Fruit fly (Drosophila melanogaster): ENCODE results near the gene Keap1.
A peak's percentile ranks its signal among the peaks of the same experiment; 100 is the strongest.

The Keap1 gene

DNA sequence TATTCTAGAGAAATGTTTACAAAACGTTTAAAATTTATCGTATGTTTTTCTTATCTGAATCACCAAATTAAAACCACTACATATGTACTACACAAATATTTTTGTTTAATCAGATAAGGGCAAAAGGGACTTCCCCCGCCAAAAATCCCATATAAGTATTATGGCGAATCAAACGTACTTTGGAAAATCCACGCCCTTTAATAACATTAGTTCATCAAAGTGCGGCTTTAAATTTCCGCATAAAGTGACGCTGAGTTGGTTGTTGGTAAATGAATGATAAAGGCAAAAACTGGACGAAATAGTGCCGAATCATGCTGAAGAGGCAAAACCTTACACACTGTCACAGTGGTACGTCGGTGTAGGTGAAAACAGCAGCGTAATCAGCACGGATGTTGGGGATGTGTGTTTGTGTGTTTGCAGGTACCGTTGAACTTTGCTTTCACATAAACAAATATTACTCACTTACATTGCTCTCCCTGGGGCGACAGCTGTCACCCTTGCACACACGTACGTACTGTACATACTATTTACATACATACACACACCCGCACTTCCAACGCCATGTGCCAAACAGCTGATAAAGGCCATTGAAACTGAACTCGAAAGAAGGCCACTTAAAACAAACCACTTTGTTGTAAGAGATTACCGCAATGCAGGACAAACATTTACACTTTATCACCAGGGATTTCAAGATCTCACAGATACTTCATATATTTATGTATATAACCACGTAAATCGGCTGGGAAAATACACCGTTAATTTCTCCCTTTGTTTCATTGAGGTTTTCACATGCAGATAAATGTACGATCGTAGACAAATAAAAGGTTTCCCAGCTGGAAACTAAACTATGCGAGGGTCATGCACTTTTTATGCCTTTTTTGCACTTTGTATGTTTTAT lies 535 bp downstream of the Keap1 start (continued):
- TF ChIP-seq CG8924 (tag; optimal IDR thresholded peaks at IDR 0.05) (peak; percentile 62), gcm (GFP tag; optimal IDR thresholded peaks at IDR 0.05) (peak; percentile 82), Kr (GFP tag; optimal IDR thresholded peaks at IDR 0.05) (peak; percentile 86), nom (GFP tag; optimal IDR thresholded peaks at IDR 0.05) (peak; percentile 61), ATbp (GFP tag; optimal IDR thresholded peaks at IDR 0.05) (peak; percentile 30), CG15601 (tag; optimal IDR thresholded peaks at IDR 0.05) (peak; percentile 20), her (GFP tag; optimal IDR thresholded peaks at IDR 0.05) (peak; percentile 33), eve (GFP tag; optimal IDR thresholded peaks at IDR 0.05) (peak in 1 of 2 experiments; percentile 31), NFAT (GFP tag; IDR thresholded peaks at IDR 0.05) (peak; percentile 42; the same call in 1 of the 2 replicates), CG14860 (GFP tag; IDR thresholded peaks at IDR 0.05; ENCODE audit: partially characterized antibody) (no peak), CG6254 (GFP tag; optimal IDR thresholded peaks at IDR 0.05) (peak; percentile 29), MESR4 (GFP tag; optimal IDR thresholded peaks at IDR 0.05) (peak; percentile 7), ham (GFP tag; IDR thresholded peaks at IDR 0.05) (no peak), crp (GFP tag; optimal IDR thresholded peaks at IDR 0.05) (peak in 1 of 2 experiments; percentile 71), ci (GFP tag; IDR thresholded peaks at IDR 0.05) (peak; percentile 55; the same call in 1 of the 3 replicates), hkb (optimal IDR thresholded peaks at IDR 0.05) (no peak), hkb (GFP tag; IDR thresholded peaks at IDR 0.05) (0 out of 2 replicates have a peak, but pooled peaks have one; percentile 7), CG4424 (GFP tag; optimal IDR thresholded peaks at IDR 0.05) (no peak), Elba2 (GFP tag; optimal IDR thresholded peaks at IDR 0.05) (no peak), CG8290 (GFP tag; optimal IDR thresholded peaks at IDR 0.05) (no peak), CG8290 (tag; optimal IDR thresholded peaks at IDR 0.05) (peak; percentile 13 to 74), sug (tag; optimal IDR thresholded peaks at IDR 0.05) (peak; percentile 86), dm (GFP tag; optimal IDR thresholded peaks at IDR 0.05) (no peak), exex (tag; optimal IDR thresholded peaks at IDR 0.05) (peak; percentile 5), D (optimal IDR thresholded peaks at IDR 0.05) (peak; percentile 84), D (GFP tag; optimal IDR thresholded peaks at IDR 0.05) (peak; percentile 11), zfh1 (GFP tag; IDR thresholded peaks at IDR 0.05) (0 out of 3 replicates have a peak, but pooled peaks have one; percentile 29), fd102C (GFP tag; optimal IDR thresholded peaks at IDR 0.05) (peak; percentile 62), Blimp-1 (GFP tag; optimal IDR thresholded peaks at IDR 0.05) (peak; percentile 20), HmgZ (tag; optimal IDR thresholded peaks at IDR 0.05) (peak; percentile 45), pros (GFP tag; optimal IDR thresholded peaks at IDR 0.05) (peak; percentile 15), Hmr (GFP tag; optimal IDR thresholded peaks at IDR 0.05) (peak; percentile 2), CG7556 (GFP tag; optimal IDR thresholded peaks at IDR 0.05) (peak; percentile 1), dmrt11E (tag; optimal IDR thresholded peaks at IDR 0.05) (peak; percentile 34), nerfin-1 (tag; optimal IDR thresholded peaks at IDR 0.05) (peak; percentile 56), Dip3 (GFP tag; optimal IDR thresholded peaks at IDR 0.05) (no peak), nau (GFP tag; optimal IDR thresholded peaks at IDR 0.05) (peak; percentile 71), CG3281 (GFP tag; optimal IDR thresholded peaks at IDR 0.05) (peak; percentile 8), CG1024 (GFP tag; IDR thresholded peaks at IDR 0.05) (no peak; the same call in 1 of the 2 replicates), kah (GFP tag; optimal IDR thresholded peaks at IDR 0.05) (peak; percentile 65), CG34224 (GFP tag; IDR thresholded peaks at IDR 0.05; ENCODE audit: partially characterized antibody) (no peak), CG2875 (GFP tag; optimal IDR thresholded peaks at IDR 0.05) (peak; percentile 5), CG13424 (tag; optimal IDR thresholded peaks at IDR 0.05) (no peak), CG31365 (tag; optimal IDR thresholded peaks at IDR 0.05) (no peak), Awh (GFP tag; IDR thresholded peaks at IDR 0.05) (peak; percentile 49), CG12071 (GFP tag; optimal IDR thresholded peaks at IDR 0.05) (peak; percentile 50), CG34376 (GFP tag; optimal IDR thresholded peaks at IDR 0.05) (peak; percentile 41), CG6813 (GFP tag; optimal IDR thresholded peaks at IDR 0.05) (peak; percentile 63)

Data from whole organism, embryonic.